Worm (Caenorhabditis elegans) whole organism, L3 larva: ENCODE measurements around the gene C23F12.3.

Experiments
- egl-27 ChIP-seq: sonication (generic microtip); optimal IDR thresholded peaks from 4 replicates; lab custom pipeline; 2017; ENCODE audit warnings: missing biosample characterization, missing genetic modification reagents, missing genetic modification characterization
- lsy-12 ChIP-seq: sonication (generic microtip); optimal IDR thresholded peaks from 2 replicates; lab custom pipeline; 2016; ENCODE audit warnings: mild to moderate bottlenecking, missing genetic modification characterization, missing compliant biosample characterization
- snpc-4 ChIP-seq: fragments of 150-350 bp; optimal IDR thresholded peaks from 2 replicates; lab custom pipeline; 2014; ENCODE audit warnings: missing biosample characterization, missing genetic modification characterization

DNA sequence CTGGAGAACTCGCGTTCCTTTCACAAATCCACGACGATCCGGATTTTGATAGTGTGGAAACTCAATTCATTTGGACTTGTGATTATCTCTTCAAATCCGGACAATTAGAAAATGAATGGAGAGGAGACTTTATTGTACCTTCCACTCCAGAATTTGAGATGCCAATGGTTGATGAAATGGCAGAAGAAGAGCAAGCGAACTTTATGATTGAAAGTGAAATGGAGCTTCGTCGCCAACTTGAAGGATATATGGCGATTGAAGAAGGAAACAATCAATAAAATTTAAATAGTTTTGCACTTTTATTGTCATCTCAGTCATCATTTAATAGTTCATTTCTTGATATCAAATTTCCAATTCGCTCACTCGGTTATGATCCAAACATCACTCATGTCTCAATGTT lies 2.8 kb upstream of the C23F12.3 start:
- TF ChIP-seq egl-27 (tag; lab: Kevin White, UChicago) (no peak), lsy-12 (tag; lab: Kevin White, UChicago) (no peak), snpc-4 (tag; lab: Kevin White, UChicago) (no peak)
